Worm (Caenorhabditis elegans) whole organism, young adult: ENCODE measurements around the gene idpp-5.
A peak's percentile ranks its signal among the peaks of the same experiment; 100 is the strongest.

Experiments used
- B0019.2 ChIP-seq: fragments of 200-800 bp; sonication (Bioruptor generic); conservative IDR thresholded peaks from 2 replicates; pipeline ENCODE4 v1.3.6; 2022; ENCODE audit warnings: missing genetic modification reagents, missing genetic modification characterization, missing compliant biosample characterization
- F55B11.4 ChIP-seq: sonication (generic microtip); optimal IDR thresholded peaks from 2 replicates; lab custom pipeline; 2016; ENCODE audit warnings: missing compliant biosample characterization, missing genetic modification characterization, borderline replicate concordance; ENCODE audit not compliant: insufficient read depth
- K11D2.4 ChIP-seq: fragments of 200-800 bp; sonication (Bioruptor generic); IDR thresholded peaks from 2 replicates; pipeline ENCODE4 v1.3.6; 2022; ENCODE audit warnings: missing genetic modification reagents, missing genetic modification characterization, missing compliant biosample characterization
- K12H6.12 ChIP-seq: fragments of 200-800 bp; sonication (Bioruptor generic); optimal IDR thresholded peaks from 2 replicates; lab custom pipeline; 2018; ENCODE audit warnings: mild to moderate bottlenecking, missing genetic modification characterization, missing compliant biosample characterization
- Y53F4B.3 ChIP-seq: fragments of 200-800 bp; sonication (Bioruptor generic); IDR thresholded peaks from 2 replicates; pipeline ENCODE4 v1.3.6; 2022; ENCODE audit warnings: missing genetic modification reagents, missing genetic modification characterization, missing compliant biosample characterization
- Y56A3A.18 ChIP-seq: fragments of 200-800 bp; sonication (Bioruptor generic); IDR thresholded peaks from 2 replicates; pipeline ENCODE4 v1.3.6; 2022; ENCODE audit warnings: missing genetic modification reagents, missing genetic modification characterization, missing compliant biosample characterization
- Y95B8A.8 ChIP-seq: fragments of 200-800 bp; sonication (Bioruptor generic); IDR thresholded peaks from 2 replicates; pipeline ENCODE4 v1.3.6; 2022; ENCODE audit warnings: missing genetic modification reagents, missing genetic modification characterization, missing compliant biosample characterization
- ama-1 ChIP-seq, 3 experiments: fragments of 150-350 bp in 1 of 3; sonication (generic microtip) in 2 of 3; optimal IDR thresholded peaks; 2 replicates each; lab custom pipeline; 2014 to 2018; ENCODE audit warnings: missing biosample characterization in 2 of 3, missing genetic modification characterization in 2 of 3, missing genetic modification reagents in 2 of 3
- cebp-1 ChIP-seq, 2 experiments: fragments of 200-800 bp in 1 of 2; sonication (Bioruptor generic) in 1 of 2; sonication (generic microtip) in 1 of 2; IDR thresholded peaks in 1 of 2; optimal IDR thresholded peaks in 1 of 2; 2 replicates each; pipeline versions ENCODE4 v1.3.6 to Lab custom; 2017 to 2022; ENCODE audit warnings: missing compliant biosample characterization in 2 of 2, missing genetic modification characterization in 2 of 2, mild to moderate bottlenecking in 1 of 2, missing genetic modification reagents in 1 of 2, moderate library complexity in 1 of 2
- cebp-2 ChIP-seq: fragments of 200-800 bp; sonication (Bioruptor generic); IDR thresholded peaks from 2 replicates; pipeline ENCODE4 v1.3.6; 2022; ENCODE audit warnings: missing genetic modification characterization, missing compliant biosample characterization
- ceh-27 ChIP-seq: fragments of 200-800 bp; sonication (Bioruptor generic); optimal IDR thresholded peaks from 2 replicates; lab custom pipeline; 2018; ENCODE audit warnings: mild to moderate bottlenecking, missing genetic modification characterization, moderate library complexity, missing compliant biosample characterization
- ceh-91 ChIP-seq: fragments of 200-800 bp; sonication (Bioruptor generic); IDR thresholded peaks from 2 replicates; pipeline ENCODE4 v1.3.6; 2022; ENCODE audit warnings: missing genetic modification reagents, missing genetic modification characterization, missing compliant biosample characterization
- die-1 ChIP-seq: sonication (generic microtip); optimal IDR thresholded peaks from 2 replicates; lab custom pipeline; 2016; ENCODE audit warnings: missing genotype, mild to moderate bottlenecking, missing genetic modification characterization, missing compliant biosample characterization
- efl-1 ChIP-seq: fragments of 150-350 bp; optimal IDR thresholded peaks from 2 replicates; lab custom pipeline; 2014; ENCODE audit warnings: missing biosample characterization, missing genetic modification reagents, missing genetic modification characterization
- gei-17 ChIP-seq: fragments of 200-800 bp; sonication (Bioruptor generic); optimal IDR thresholded peaks from 2 replicates; lab custom pipeline; 2018; ENCODE audit warnings: mild to moderate bottlenecking, missing genetic modification characterization, missing compliant biosample characterization
- hlh-12 ChIP-seq: sonication (generic microtip); optimal IDR thresholded peaks from 2 replicates; lab custom pipeline; 2016; ENCODE audit warnings: missing genetic modification characterization, missing compliant biosample characterization
- hrde-1 ChIP-seq: sonication (generic microtip); optimal IDR thresholded peaks from 2 replicates; lab custom pipeline; 2016; ENCODE audit warnings: missing genetic modification characterization, mild to moderate bottlenecking, missing compliant biosample characterization, moderate library complexity, missing genotype, missing genetic modification reagents, borderline replicate concordance
- lin-26 ChIP-seq: fragments of 200-800 bp; sonication (Bioruptor generic); IDR thresholded peaks from 2 replicates; pipeline ENCODE4 v1.3.6; 2022; ENCODE audit warnings: missing genetic modification reagents, missing genetic modification characterization, missing compliant biosample characterization
- lin-35 ChIP-seq, 3 experiments: fragments of 150-350 bp in 2 of 3; sonication (generic microtip) in 1 of 3; optimal IDR thresholded peaks; 2 replicates each; lab custom pipeline; 2014 to 2018; ENCODE audit warnings: missing biosample characterization in 3 of 3, missing genetic modification characterization in 3 of 3, missing genetic modification reagents in 3 of 3
- lin-40 ChIP-seq: sonication (generic microtip); optimal IDR thresholded peaks from 2 replicates; lab custom pipeline; 2016; ENCODE audit warnings: missing genetic modification characterization, mild to moderate bottlenecking, missing compliant biosample characterization, missing genotype, missing genetic modification reagents
- lir-1 ChIP-seq: fragments of 200-800 bp; sonication (Bioruptor generic); conservative IDR thresholded peaks from 2 replicates; pipeline ENCODE4 v1.3.6; 2022; ENCODE audit warnings: missing genetic modification reagents, missing genetic modification characterization, missing compliant biosample characterization
- madf-6 ChIP-seq: fragments of 200-800 bp; sonication (Bioruptor generic); IDR thresholded peaks from 2 replicates; pipeline ENCODE4 v1.3.6; 2022; ENCODE audit warnings: missing genetic modification reagents, missing genetic modification characterization, missing compliant biosample characterization
- mcd-1 ChIP-seq: fragments of 200-800 bp; sonication (Bioruptor generic); IDR thresholded peaks from 2 replicates; pipeline ENCODE4 v1.3.6; 2022; ENCODE audit warnings: missing genetic modification reagents, missing genetic modification characterization, missing compliant biosample characterization
- mel-28 ChIP-seq: sonication (generic microtip); optimal IDR thresholded peaks from 2 replicates; lab custom pipeline; 2016; ENCODE audit warnings: borderline replicate concordance, mild to moderate bottlenecking, missing genetic modification characterization, missing compliant biosample characterization
- mes-4 ChIP-seq: sonication (generic microtip); optimal IDR thresholded peaks from 2 replicates; lab custom pipeline; 2016; ENCODE audit warnings: missing genotype, missing genetic modification characterization, missing compliant biosample characterization
- mxl-1 ChIP-seq: sonication (generic microtip); optimal IDR thresholded peaks from 2 replicates; lab custom pipeline; 2016; ENCODE audit warnings: missing genetic modification characterization, missing compliant biosample characterization
- nfya-1 ChIP-seq: sonication (generic microtip); optimal IDR thresholded peaks from 2 replicates; lab custom pipeline; 2017; ENCODE audit warnings: antibody characterized with exemption, missing compliant biosample characterization, missing genetic modification characterization, borderline replicate concordance; ENCODE audit not compliant: insufficient read depth
- nfya-2 ChIP-seq: fragments of 200-800 bp; sonication (Bioruptor generic); IDR thresholded peaks from 2 replicates; pipeline ENCODE4 v1.3.6; 2022; ENCODE audit warnings: missing genetic modification reagents, missing genetic modification characterization, missing compliant biosample characterization
- nhr-179 ChIP-seq: sonication (generic microtip); optimal IDR thresholded peaks from 2 replicates; lab custom pipeline; 2016; ENCODE audit warnings: mild to moderate bottlenecking, missing genetic modification characterization, missing compliant biosample characterization
- nhr-80 ChIP-seq: sonication (generic microtip); optimal IDR thresholded peaks from 2 replicates; lab custom pipeline; 2016; ENCODE audit warnings: missing genetic modification characterization, missing compliant biosample characterization
- snpc-1.1 ChIP-seq: sonication (generic microtip); optimal IDR thresholded peaks from 2 replicates; lab custom pipeline; 2017; ENCODE audit warnings: missing genetic modification characterization, mild to moderate bottlenecking, missing compliant biosample characterization, antibody characterized with exemption, moderate library complexity, missing genotype, missing genetic modification reagents; ENCODE audit not compliant: insufficient read depth
- snpc-4 ChIP-seq, 5 experiments: fragments of 150-350 bp in 1 of 5; sonication (generic microtip) in 4 of 5; optimal IDR thresholded peaks; 2 replicates each; lab custom pipeline; 2014 to 2018; ENCODE audit warnings: missing genetic modification characterization in 5 of 5, missing biosample characterization in 3 of 5, antibody characterized with exemption in 2 of 5, mild to moderate bottlenecking in 2 of 5, missing compliant biosample characterization in 2 of 5, missing genotype in 2 of 5, moderate library complexity in 2 of 5, missing genetic modification reagents in 1 of 5
- somi-1 ChIP-seq: fragments of 200-800 bp; sonication (Bioruptor generic); optimal IDR thresholded peaks from 2 replicates; lab custom pipeline; 2018; ENCODE audit warnings: mild to moderate bottlenecking, missing genetic modification characterization, missing compliant biosample characterization
- sptf-2 ChIP-seq: fragments of 200-800 bp; sonication (Bioruptor generic); optimal IDR thresholded peaks from 2 replicates; lab custom pipeline; 2018; ENCODE audit warnings: mild to moderate bottlenecking, missing genetic modification characterization, missing compliant biosample characterization
- unc-130 ChIP-seq: sonication (generic microtip); optimal IDR thresholded peaks from 2 replicates; lab custom pipeline; 2016; ENCODE audit warnings: missing genetic modification reagents, missing genetic modification characterization, missing compliant biosample characterization
- zfh-2 ChIP-seq: fragments of 200-800 bp; sonication (Bioruptor generic); conservative IDR thresholded peaks from 2 replicates; pipeline ENCODE4 v1.3.6; 2022; ENCODE audit warnings: missing genetic modification reagents, missing genetic modification characterization, missing compliant biosample characterization
- ztf-28 ChIP-seq: fragments of 200-800 bp; sonication (Bioruptor generic); IDR thresholded peaks from 2 replicates; pipeline ENCODE4 v1.3.6; 2022; ENCODE audit warnings: missing genetic modification reagents, missing genetic modification characterization, missing compliant biosample characterization
- ztf-6 ChIP-seq: fragments of 200-800 bp; sonication (Bioruptor generic); IDR thresholded peaks from 2 replicates; pipeline ENCODE4 v1.3.6; 2022; ENCODE audit warnings: missing genetic modification reagents, missing genetic modification characterization, missing compliant biosample characterization

Gene idpp-5

DNA sequence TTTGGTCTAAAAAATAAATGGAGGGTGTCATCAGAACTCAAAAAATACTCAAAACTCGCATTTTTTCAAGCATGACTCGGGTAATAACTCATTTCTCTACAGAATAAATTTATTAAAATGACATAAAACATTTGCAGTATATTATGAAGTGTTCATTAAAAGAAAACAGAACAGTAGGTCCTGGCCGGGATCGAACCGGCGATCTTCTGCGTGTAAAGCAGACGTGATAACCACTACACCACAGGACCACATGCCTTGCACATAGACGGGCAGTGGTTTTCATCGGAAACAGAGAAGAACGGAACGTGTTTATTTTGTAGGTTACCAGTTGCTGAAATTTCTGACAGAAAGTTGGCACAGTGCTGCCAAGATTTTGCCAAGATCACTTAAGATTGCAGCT, 774 bp upstream of the idpp-5 start (continued):
- peak; percentile 85 for TF ChIP-seq Y56A3A.18 (GFP tag; lab: Robert Waterston, UW)

DNA sequence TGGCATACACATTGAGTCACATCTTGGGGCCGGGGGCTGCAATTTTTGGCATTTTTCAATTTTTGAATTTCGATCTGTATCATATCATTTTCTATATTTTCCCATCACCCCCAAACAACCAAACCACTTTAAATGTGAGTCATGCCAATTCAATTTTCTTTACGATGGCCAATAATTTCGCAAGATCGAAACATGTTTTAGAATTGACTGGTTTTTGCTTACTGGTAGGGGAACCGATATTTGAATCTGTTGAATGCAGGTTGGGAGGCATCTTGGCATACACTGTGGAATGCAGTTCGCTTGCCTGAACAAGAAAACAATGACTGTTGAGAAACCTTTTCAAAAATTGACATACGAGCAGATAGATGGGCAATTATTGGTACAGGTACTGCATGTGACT, 1.5 kb downstream of the idpp-5 start:
- TF ChIP-seq mxl-1, result no peak
- no peak for TF ChIP-seq F55B11.4
- no peak for TF ChIP-seq hrde-1 (tag; lab: Kevin White, UChicago)
- no peak for TF ChIP-seq unc-130 (GFP tag; lab: Kevin White, UChicago)
- TF ChIP-seq lir-1 (GFP tag; lab: Robert Waterston, UW), result no peak
- TF ChIP-seq mcd-1 (GFP tag; lab: Robert Waterston, UW), result no peak
- TF ChIP-seq cebp-2 (GFP tag; lab: Robert Waterston, UW), result no peak
- no peak for TF ChIP-seq nfya-1 (tag; lab: Kevin White, UChicago)
- no peak for TF ChIP-seq nfya-2 (GFP tag; lab: Robert Waterston, UW)
- no peak for TF ChIP-seq nhr-80 (tag; lab: Kevin White, UChicago)
- TF ChIP-seq efl-1 (GFP tag; lab: Kevin White, UChicago), result no peak
- no peak for TF ChIP-seq cebp-1 (GFP tag; IDR thresholded peaks at IDR 0.05; lab: Robert Waterston, UW)
- TF ChIP-seq cebp-1 (tag; optimal IDR thresholded peaks at IDR 0.05; lab: Kevin White, UChicago), result no peak
- TF ChIP-seq ama-1 (optimal IDR thresholded peaks at IDR 0.05; lab: Kevin White, UChicago), result no peak
- no peak for TF ChIP-seq ama-1 (GFP tag; optimal IDR thresholded peaks at IDR 0.05; lab: Kevin White, UChicago)
- TF ChIP-seq, all 124 proteins: peak for 0

- peak; percentile 71 for TF ChIP-seq lin-40
- TF ChIP-seq ama-1 (optimal IDR thresholded peaks at IDR 0.05; lab: Kevin White, UChicago), result peak; percentile 16
- no peak for TF ChIP-seq ama-1 (GFP tag; optimal IDR thresholded peaks at IDR 0.05; lab: Kevin White, UChicago)
- no peak for TF ChIP-seq hrde-1 (tag; lab: Kevin White, UChicago)
- no peak for TF ChIP-seq lin-35 (GFP tag; optimal IDR thresholded peaks at IDR 0.05; lab: Kevin White, UChicago)
- TF ChIP-seq K11D2.4 (GFP tag; lab: Robert Waterston, UW), result 0 out of 2 replicates have a peak, but pooled peaks have one; percentile 36
- peak; percentile 26 for TF ChIP-seq K12H6.12 (tag; lab: Kevin White, UChicago)
- TF ChIP-seq die-1, result peak; percentile 0
- no peak for TF ChIP-seq B0019.2
- no peak for TF ChIP-seq cebp-1 (GFP tag; IDR thresholded peaks at IDR 0.05; lab: Robert Waterston, UW)
- peak; percentile 38 for TF ChIP-seq cebp-1 (tag; optimal IDR thresholded peaks at IDR 0.05; lab: Kevin White, UChicago)
- TF ChIP-seq snpc-4 (GFP tag; optimal IDR thresholded peaks at IDR 0.05; lab: Kevin White, UChicago), result no peak
- peak in 1 of 4 experiments; percentile 1 for TF ChIP-seq snpc-4 (tag; optimal IDR thresholded peaks at IDR 0.05; lab: Kevin White, UChicago)
- TF ChIP-seq ceh-27 (GFP tag; lab: Kevin White, UChicago), result peak; percentile 44
Observed at ce11 chrX:3788483-3788882, 4.1 kb downstream of the idpp-5 start.

DNA sequence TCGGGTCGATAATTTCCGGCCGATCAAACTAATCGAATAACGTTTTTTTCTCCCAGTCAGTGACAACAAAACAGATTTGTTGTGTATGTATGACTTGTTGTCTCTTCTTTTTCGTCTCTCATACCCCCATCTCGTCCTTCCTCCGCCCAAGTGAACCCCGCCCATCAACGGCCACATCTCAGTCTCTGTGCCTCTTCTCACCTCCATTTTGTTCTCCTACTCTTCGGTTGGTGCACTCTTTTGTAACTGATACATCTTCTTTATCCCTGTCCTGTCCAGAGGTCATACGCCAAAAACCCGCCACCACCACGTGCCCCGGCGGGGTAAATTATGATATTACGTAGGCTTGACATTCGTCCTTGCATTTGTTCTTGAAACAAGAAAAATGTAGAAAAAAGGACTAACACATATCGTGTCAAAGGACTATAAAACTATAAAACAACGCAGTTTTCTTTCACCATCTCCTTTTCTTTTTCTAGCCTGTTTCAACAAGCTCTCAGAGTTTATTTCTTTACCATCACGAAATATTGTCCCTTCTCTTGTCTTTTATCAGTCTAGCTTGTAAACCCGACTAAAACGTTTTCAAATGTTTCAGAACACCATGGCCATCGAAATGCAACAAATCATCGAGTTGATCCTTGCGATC, 5.1 kb downstream of the idpp-5 start, which contains the start of gene pmpl-1:
TSS of gene pmpl-1 (plus strand) at position 596 of the 646 bp plus-strand sequence.
- no peak for TF ChIP-seq hlh-12
- TF ChIP-seq lin-26 (GFP tag; lab: Robert Waterston, UW), result no peak
- TF ChIP-seq sptf-2 (GFP tag; lab: Kevin White, UChicago), result no peak
- TF ChIP-seq mel-28, result no peak
- TF ChIP-seq zfh-2, result 0 out of 2 replicates have a peak, but pooled peaks have one; percentile 35
- no peak for TF ChIP-seq madf-6 (GFP tag; lab: Robert Waterston, UW)
- TF ChIP-seq somi-1 (GFP tag; lab: Kevin White, UChicago), result peak; percentile 32
- TF ChIP-seq ztf-6, result no peak
- no peak for TF ChIP-seq gei-17
- TF ChIP-seq lir-1 (GFP tag; lab: Robert Waterston, UW), result no peak
- peak; percentile 48 for TF ChIP-seq ceh-27 (GFP tag; lab: Kevin White, UChicago)
- TF ChIP-seq ztf-28, result no peak
- TF ChIP-seq mes-4 (tag; lab: Kevin White, UChicago), result no peak
- TF ChIP-seq nhr-179 (tag; lab: Kevin White, UChicago), result no peak
- no peak for TF ChIP-seq snpc-1.1
- no peak for TF ChIP-seq Y95B8A.8
- TF ChIP-seq Y53F4B.3 (GFP tag; lab: Robert Waterston, UW), result no peak
- TF ChIP-seq ceh-91 (GFP tag; lab: Robert Waterston, UW), result no peak
- no peak for TF ChIP-seq cebp-1 (GFP tag; IDR thresholded peaks at IDR 0.05; lab: Robert Waterston, UW)
- TF ChIP-seq cebp-1 (tag; optimal IDR thresholded peaks at IDR 0.05; lab: Kevin White, UChicago), result peak; percentile 15
- TF ChIP-seq nfya-1 (tag; lab: Kevin White, UChicago), result no peak
- 0 out of 2 replicates have a peak, but pooled peaks have one; percentile 9 for TF ChIP-seq mcd-1 (GFP tag; lab: Robert Waterston, UW)
- no peak for TF ChIP-seq B0019.2
- 0 out of 2 replicates have a peak, but pooled peaks have one; percentile 36 for TF ChIP-seq K11D2.4 (GFP tag; lab: Robert Waterston, UW)
- peak; percentile 5 for TF ChIP-seq lin-40
